Worm (Caenorhabditis elegans): ENCODE data around the gene C56G2.22.

ce11 chrIII:6352459-6352858 lies 6.2 kb downstream of the C56G2.22 start:
- TF ChIP-seq unc-39 (tag; optimal IDR thresholded peaks at IDR 0.05) (no peak), egl-27 (tag; optimal IDR thresholded peaks at IDR 0.05) (no peak), mdl-1 (tag; optimal IDR thresholded peaks at IDR 0.05) (peak in 1 of 2 experiments; percentile 5), T20F7.1 (GFP tag; optimal IDR thresholded peaks at IDR 0.05) (no peak), zfp-3 (GFP tag; conservative IDR thresholded peaks at IDR 0.05) (no peak), F26F4.8 (GFP tag; conservative IDR thresholded peaks at IDR 0.05) (no peak)

Measured in whole organism, L4 larva.